Worm (Caenorhabditis elegans): Measurements from ENCODE around the gene rpt-4.

Gene rpt-4

DNA sequence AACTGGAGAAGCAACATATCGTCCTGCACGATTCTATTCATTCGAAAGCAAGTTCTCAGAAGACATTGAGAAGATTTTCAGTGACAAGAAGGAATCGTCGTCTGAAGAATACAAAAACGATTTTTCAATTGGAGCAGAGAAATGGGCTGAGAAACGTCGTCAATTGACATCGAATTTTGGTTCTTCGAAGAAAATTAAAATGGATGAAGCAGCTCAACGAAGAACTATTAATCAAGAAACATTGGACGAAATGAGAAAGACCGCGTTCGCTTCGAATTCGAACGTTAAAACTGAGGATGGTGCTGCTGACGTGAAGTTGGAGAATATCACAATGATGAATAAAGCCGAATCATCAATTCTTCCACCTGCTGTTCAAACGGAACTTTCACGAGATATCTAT, at the start of gene rpt-4:
Gene rpt-4, minus strand, starts transcription at position 101 of the 400 bp plus-strand sequence.
- TF ChIP-seq dao-5 (tag; optimal IDR thresholded peaks at IDR 0.05): no peak
- no peak for TF ChIP-seq him-1 (tag; optimal IDR thresholded peaks at IDR 0.05)
- no peak for TF ChIP-seq W03F9.2 (tag; optimal IDR thresholded peaks at IDR 0.05)

ce11 chrII:95177-95576, 49.2 kb upstream of the rpt-4 start, which contains the start of gene C50D2.7:
TSS of gene C50D2.7 (minus strand) at chrII:95277.
- TF ChIP-seq him-1 (tag; optimal IDR thresholded peaks at IDR 0.05) (no peak), dao-5 (tag; optimal IDR thresholded peaks at IDR 0.05) (no peak), W03F9.2 (tag; optimal IDR thresholded peaks at IDR 0.05) (no peak)

- TF ChIP-seq W03F9.2 (tag; optimal IDR thresholded peaks at IDR 0.05) (no peak), him-1 (tag; optimal IDR thresholded peaks at IDR 0.05) (no peak), dao-5 (tag; optimal IDR thresholded peaks at IDR 0.05) (no peak)
These were observed 45.4 kb upstream of the rpt-4 start, which contains the start of gene mcat-1 for ce11 chrII:91419-91818. TSS of gene mcat-1 (minus strand) at chrII:91519.

DNA sequence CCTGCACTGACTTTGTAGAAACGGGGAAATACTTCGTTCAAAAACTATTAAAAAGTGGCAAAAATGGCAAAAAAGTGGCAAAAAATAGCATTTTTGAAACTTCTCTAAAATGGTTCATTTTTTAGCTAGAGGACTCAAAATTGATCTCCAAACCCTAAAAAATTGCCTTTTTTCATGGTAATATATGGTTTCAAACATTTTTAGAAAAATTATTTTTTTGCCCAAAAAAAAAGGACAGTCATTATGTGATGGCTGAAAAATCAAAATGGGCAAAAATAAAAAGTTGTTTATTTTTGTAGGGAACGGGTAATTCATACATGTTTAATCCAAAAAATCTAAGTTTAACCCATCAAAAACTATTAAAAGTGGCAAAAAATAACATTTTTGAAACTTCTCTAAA, 41.9 kb upstream of the rpt-4 start:
- TF ChIP-seq dao-5 (tag; optimal IDR thresholded peaks at IDR 0.05) (no peak), W03F9.2 (tag; optimal IDR thresholded peaks at IDR 0.05) (no peak), him-1 (tag; optimal IDR thresholded peaks at IDR 0.05) (no peak)

- TF ChIP-seq dao-5 (tag; optimal IDR thresholded peaks at IDR 0.05): no peak
- TF ChIP-seq W03F9.2 (tag; optimal IDR thresholded peaks at IDR 0.05): no peak
- TF ChIP-seq him-1 (tag; optimal IDR thresholded peaks at IDR 0.05): no peak
These were observed 40.8 kb upstream of the rpt-4 start for ce11 chrII:86794-87193.

DNA sequence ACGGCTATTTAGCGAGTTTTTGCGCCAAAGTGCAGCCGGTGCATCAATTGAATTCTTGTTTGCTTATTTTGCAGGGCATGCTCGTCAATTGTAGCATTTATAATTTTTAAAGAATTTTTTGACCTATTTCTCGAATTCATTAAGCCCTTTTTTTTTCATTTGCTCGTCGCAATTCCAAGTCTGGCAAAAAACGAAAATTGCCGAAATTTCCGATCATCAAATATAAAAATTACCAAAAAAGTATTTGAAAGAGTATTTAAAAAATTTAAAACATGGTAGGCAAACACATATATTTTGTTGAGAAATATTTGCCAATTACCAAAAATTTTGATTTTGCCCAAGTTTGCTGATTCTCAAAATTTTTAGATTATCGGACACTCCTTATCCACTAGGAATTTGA, 38.1 kb upstream of the rpt-4 start, which contains the start of gene C50D2.6:
Gene C50D2.6, plus strand, starts transcription at position 301 of the 400 bp plus-strand sequence.
- no peak for TF ChIP-seq W03F9.2 (tag; optimal IDR thresholded peaks at IDR 0.05)
- TF ChIP-seq dao-5 (tag; optimal IDR thresholded peaks at IDR 0.05): no peak
- no peak for TF ChIP-seq him-1 (tag; optimal IDR thresholded peaks at IDR 0.05)

DNA sequence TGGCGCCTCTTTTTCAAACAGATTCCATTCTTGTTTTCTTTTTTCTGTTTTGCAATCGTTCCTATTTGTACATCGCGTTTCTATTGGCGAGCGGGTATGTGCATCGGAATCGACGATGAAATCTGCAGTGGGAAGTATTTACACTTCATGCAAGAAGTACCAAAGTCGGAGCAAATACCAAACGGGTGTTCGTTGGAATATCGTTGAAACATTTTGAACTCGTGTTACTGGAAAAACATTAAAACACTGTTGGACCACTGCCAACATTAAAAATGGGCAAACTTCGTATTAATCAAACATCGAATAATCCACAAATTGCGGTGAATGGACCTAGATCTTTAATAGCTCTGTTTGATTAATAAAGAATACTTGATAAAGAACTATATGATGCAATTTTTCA, 33.1 kb upstream of the rpt-4 start, which contains the start of gene C23H3.9:
Gene C23H3.9, minus strand, starts transcription at position 101 of the 400 bp plus-strand sequence.
- no peak for TF ChIP-seq him-1 (tag; optimal IDR thresholded peaks at IDR 0.05)
- no peak for TF ChIP-seq W03F9.2 (tag; optimal IDR thresholded peaks at IDR 0.05)
- TF ChIP-seq dao-5 (tag; optimal IDR thresholded peaks at IDR 0.05): no peak

DNA sequence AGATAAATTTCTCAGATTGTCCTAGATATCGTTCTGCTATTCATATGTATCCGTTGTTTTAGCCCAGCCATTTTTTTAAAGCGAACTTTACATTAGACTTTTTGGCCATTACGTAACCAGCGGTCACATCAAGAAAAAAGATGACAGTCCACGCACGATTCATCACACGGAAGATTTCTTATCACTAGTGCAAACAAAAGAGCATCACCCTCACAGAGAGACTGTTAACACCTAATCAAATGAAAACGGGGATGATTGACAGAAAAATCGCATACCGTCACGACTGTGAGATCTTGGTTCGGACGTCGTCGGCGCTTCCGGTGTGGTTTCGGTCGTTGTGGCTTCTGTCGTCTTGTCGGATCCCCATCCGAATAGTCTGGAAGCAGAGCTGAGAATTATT, 30.6 kb upstream of the rpt-4 start:
- no peak for TF ChIP-seq dao-5 (tag; optimal IDR thresholded peaks at IDR 0.05)
- TF ChIP-seq him-1 (tag; optimal IDR thresholded peaks at IDR 0.05): no peak
- no peak for TF ChIP-seq W03F9.2 (tag; optimal IDR thresholded peaks at IDR 0.05)

DNA sequence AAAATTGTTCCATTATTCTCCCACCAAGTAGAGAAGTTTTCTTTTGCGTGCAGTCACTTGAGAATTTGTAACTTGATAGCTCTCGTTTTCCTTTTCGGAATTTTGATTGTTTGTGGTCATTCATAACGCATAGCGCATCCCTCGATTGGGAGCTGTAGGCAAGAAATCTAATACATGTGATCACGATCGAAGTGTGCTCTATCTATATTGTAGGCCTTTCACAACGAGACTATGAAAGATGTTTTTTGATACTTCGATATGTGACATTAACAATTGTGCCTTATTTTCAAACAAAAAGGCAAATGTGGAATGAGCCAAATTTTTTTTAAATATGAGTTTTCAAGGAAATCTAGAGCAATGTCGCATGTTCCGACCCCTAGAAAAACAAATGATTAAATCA, 29.8 kb upstream of the rpt-4 start:
- TF ChIP-seq dao-5 (tag; optimal IDR thresholded peaks at IDR 0.05) (no peak), him-1 (tag; optimal IDR thresholded peaks at IDR 0.05) (no peak), W03F9.2 (tag; optimal IDR thresholded peaks at IDR 0.05) (no peak)

DNA sequence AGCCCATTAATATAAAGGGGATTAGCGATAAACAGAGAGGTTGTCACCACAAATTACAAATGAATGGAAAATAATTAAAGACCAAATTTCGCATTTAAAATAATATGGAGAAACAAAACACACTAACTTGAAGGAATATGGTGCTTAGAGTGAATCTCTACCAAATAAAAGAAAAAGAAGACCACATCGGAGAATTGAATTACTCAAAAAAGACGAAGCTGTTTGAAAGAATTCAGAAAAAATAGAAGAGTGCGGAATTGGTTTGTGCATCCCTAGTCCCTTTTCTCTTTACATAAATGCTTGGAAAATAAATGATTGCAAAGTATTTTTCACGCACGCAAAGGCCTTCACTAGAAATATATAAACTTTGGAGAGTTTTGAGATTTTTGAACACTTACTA, 27.9 kb upstream of the rpt-4 start:
- no peak for TF ChIP-seq dao-5 (tag; optimal IDR thresholded peaks at IDR 0.05)
- no peak for TF ChIP-seq him-1 (tag; optimal IDR thresholded peaks at IDR 0.05)
- TF ChIP-seq W03F9.2 (tag; optimal IDR thresholded peaks at IDR 0.05): no peak

- no peak for TF ChIP-seq him-1 (tag; optimal IDR thresholded peaks at IDR 0.05)
- no peak for TF ChIP-seq W03F9.2 (tag; optimal IDR thresholded peaks at IDR 0.05)
- TF ChIP-seq dao-5 (tag; optimal IDR thresholded peaks at IDR 0.05): no peak
These were observed 27.3 kb upstream of the rpt-4 start for ce11 chrII:73329-73728.

ce11 chrII:69354-69753, 23.3 kb upstream of the rpt-4 start, which contains the start of gene egl-26:
TSS of gene egl-26 (plus strand) at chrII:69654.
- TF ChIP-seq him-1 (tag; optimal IDR thresholded peaks at IDR 0.05) (no peak), W03F9.2 (tag; optimal IDR thresholded peaks at IDR 0.05) (no peak), dao-5 (tag; optimal IDR thresholded peaks at IDR 0.05) (no peak)

DNA sequence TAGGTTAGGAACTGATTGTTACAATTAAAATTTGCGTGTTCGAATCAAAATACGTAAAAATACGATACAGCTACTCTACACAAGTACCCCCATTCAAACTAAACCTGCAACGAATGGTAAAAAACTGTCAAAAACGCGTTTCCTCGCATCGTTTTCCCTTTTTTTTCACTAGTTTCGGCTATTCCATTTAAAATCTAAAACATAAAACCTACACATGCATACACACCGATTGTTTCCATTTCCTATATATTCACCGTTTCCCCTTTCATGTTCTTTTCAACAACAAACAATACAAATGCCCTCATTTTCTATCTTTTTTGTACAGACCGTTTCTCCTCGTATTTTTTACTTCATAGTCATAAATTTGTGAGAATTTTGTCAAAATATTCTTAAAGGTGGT, 22.7 kb upstream of the rpt-4 start:
- TF ChIP-seq him-1 (tag; optimal IDR thresholded peaks at IDR 0.05) (no peak), W03F9.2 (tag; optimal IDR thresholded peaks at IDR 0.05) (no peak), dao-5 (tag; optimal IDR thresholded peaks at IDR 0.05) (no peak)

ce11 chrII:67663-68062, 21.6 kb upstream of the rpt-4 start:
- TF ChIP-seq dao-5 (tag; optimal IDR thresholded peaks at IDR 0.05) (no peak), him-1 (tag; optimal IDR thresholded peaks at IDR 0.05) (no peak), W03F9.2 (tag; optimal IDR thresholded peaks at IDR 0.05) (no peak)

DNA sequence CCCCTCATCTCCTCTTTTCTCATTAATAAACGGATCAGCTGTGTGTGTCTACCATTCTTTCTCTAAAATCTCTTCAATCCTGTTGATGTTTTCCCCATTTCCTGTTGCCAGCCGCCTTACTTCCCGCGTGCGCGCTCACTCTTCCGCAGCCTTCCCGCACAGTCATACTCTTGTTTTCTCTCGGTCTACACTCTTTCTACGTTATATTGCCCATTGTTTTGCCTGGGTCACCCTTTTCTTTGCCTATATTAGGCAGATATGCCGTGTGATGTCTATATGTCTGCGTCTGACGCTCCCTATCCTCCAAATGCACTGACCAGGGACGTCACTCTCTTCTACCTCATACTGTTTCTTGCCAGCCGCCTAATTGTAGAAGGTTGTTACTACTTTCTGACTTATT, 20.3 kb upstream of the rpt-4 start:
- TF ChIP-seq W03F9.2 (tag; optimal IDR thresholded peaks at IDR 0.05): no peak
- TF ChIP-seq him-1 (tag; optimal IDR thresholded peaks at IDR 0.05): no peak
- TF ChIP-seq dao-5 (tag; optimal IDR thresholded peaks at IDR 0.05): no peak
